Fruit fly (Drosophila melanogaster): ENCODE results near the gene enc.
A peak's percentile ranks its signal among the peaks of the same experiment; 100 is the strongest.

The enc gene

DNA sequence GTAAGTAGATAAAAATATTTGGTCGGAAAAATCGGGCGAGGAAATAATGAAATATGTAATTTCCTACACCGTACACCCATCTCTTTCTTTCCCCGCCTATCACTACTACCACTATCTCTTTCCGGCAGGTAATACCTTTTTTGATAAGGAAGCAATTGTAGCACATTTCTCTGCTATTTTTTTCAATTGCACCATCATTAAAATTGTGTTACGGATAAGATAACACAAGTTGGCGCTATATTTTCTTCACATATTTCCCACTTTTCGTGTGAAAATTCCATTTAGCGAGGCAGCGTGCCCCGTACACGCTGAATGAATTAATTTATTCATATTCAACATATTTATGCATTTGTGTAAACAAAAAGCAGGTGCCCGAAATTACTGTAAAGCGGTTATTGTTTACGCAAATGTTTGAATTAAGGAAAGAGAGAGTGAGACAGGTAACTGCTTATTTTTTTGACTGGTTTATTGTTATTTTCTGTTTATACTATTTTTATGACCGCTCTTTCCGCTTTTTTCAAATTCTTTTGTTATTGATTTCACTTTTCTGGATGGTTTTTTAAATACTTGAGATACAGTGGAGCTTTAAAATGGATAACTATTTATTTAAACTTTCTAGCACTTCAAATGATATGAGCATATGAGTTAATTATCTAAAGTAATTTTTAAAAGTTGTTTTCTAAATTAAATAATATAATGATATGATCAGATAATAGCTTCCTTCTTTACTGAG, 32.0 kb upstream of the enc start:
- TF ChIP-seq usp (GFP tag; optimal IDR thresholded peaks at IDR 0.05) (no peak), jim (GFP tag; optimal IDR thresholded peaks at IDR 0.05) (no peak), sage (GFP tag; optimal IDR thresholded peaks at IDR 0.05) (no peak), fru (GFP tag; optimal IDR thresholded peaks at IDR 0.05) (peak; percentile 13), dl (GFP tag; optimal IDR thresholded peaks at IDR 0.05; ENCODE audit: insufficient read depth in 1 of 2, partially characterized antibody in 2 of 2) (no peak), brk (GFP tag; optimal IDR thresholded peaks at IDR 0.05) (no peak), HLH106 (tag; optimal IDR thresholded peaks at IDR 0.05) (peak; percentile 29), foxo (GFP tag; optimal IDR thresholded peaks at IDR 0.05) (peak in 1 of 2 experiments; percentile 38), woc (GFP tag; optimal IDR thresholded peaks at IDR 0.05) (peak; percentile 19), Sp1 (GFP tag; optimal IDR thresholded peaks at IDR 0.05) (no peak)

DNA sequence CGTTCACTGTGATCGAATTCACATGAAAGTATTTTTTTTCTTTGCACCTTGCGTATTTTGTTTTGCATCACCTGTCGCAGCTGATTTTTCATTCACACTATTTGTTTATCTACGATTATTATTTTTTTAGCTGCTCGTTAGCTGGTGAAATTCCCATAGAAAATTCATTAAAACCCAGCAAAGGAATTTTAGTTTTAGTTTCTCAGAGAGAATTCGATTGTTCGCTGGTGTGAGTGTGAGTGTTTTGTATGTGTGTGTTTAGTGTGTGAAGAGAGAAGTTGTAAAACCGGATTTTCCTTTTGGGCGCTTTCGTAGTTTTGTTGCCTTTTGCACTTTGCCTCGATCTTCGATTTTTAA, 31.4 kb upstream of the enc start:
- TF ChIP-seq CG9705 (GFP tag; optimal IDR thresholded peaks at IDR 0.05), result no peak
- TF ChIP-seq Abd-B (GFP tag; optimal IDR thresholded peaks at IDR 0.05), result no peak
- no peak for TF ChIP-seq Hr83 (GFP tag; optimal IDR thresholded peaks at IDR 0.05; ENCODE audit: poor library complexity, severe bottlenecking)

dm6 chr3L:3787595-3788151, 30.8 kb upstream of the enc start:
- TF ChIP-seq Myc (optimal IDR thresholded peaks at IDR 0.05) (no peak), sv (GFP tag; optimal IDR thresholded peaks at IDR 0.05) (no peak), ey (GFP tag; optimal IDR thresholded peaks at IDR 0.05) (no peak), dl (GFP tag; optimal IDR thresholded peaks at IDR 0.05; ENCODE audit: insufficient read depth in 1 of 2, partially characterized antibody in 2 of 2) (no peak), Jra (GFP tag; optimal IDR thresholded peaks at IDR 0.05) (no peak), CG9705 (GFP tag; optimal IDR thresholded peaks at IDR 0.05) (no peak), Dfd (GFP tag; optimal IDR thresholded peaks at IDR 0.05) (no peak), Vsx2 (GFP tag; optimal IDR thresholded peaks at IDR 0.05; ENCODE audit: partially characterized antibody) (peak; percentile 82), tai (GFP tag; optimal IDR thresholded peaks at IDR 0.05) (no peak), foxo (GFP tag; optimal IDR thresholded peaks at IDR 0.05) (peak in 1 of 2 experiments; percentile 14), Dif (GFP tag; optimal IDR thresholded peaks at IDR 0.05; ENCODE audit: partially characterized antibody) (peak; percentile 41), brk (GFP tag; optimal IDR thresholded peaks at IDR 0.05) (no peak), CG32264 (GFP tag; optimal IDR thresholded peaks at IDR 0.05) (no peak), HLH106 (tag; optimal IDR thresholded peaks at IDR 0.05) (no peak), Hnf4 (GFP tag; optimal IDR thresholded peaks at IDR 0.05) (no peak), dmrt93B (GFP tag; optimal IDR thresholded peaks at IDR 0.05) (no peak), dsf (GFP tag; optimal IDR thresholded peaks at IDR 0.05; ENCODE audit: borderline replicate concordance) (no peak), sage (GFP tag; optimal IDR thresholded peaks at IDR 0.05) (no peak), Rel (GFP tag; optimal IDR thresholded peaks at IDR 0.05) (no peak), Rel (tag; optimal IDR thresholded peaks at IDR 0.05) (no peak), psq (GFP tag; optimal IDR thresholded peaks at IDR 0.05) (peak; percentile 22), GATAd (GFP tag; optimal IDR thresholded peaks at IDR 0.05) (no peak), Sp1 (GFP tag; optimal IDR thresholded peaks at IDR 0.05) (peak; percentile 46), fru (GFP tag; optimal IDR thresholded peaks at IDR 0.05) (no peak), pan (optimal IDR thresholded peaks at IDR 0.05) (no peak), h (GFP tag; optimal IDR thresholded peaks at IDR 0.05) (peak; percentile 46), jim (GFP tag; optimal IDR thresholded peaks at IDR 0.05) (no peak), rgr (GFP tag; optimal IDR thresholded peaks at IDR 0.05) (peak; percentile 50), usp (GFP tag; optimal IDR thresholded peaks at IDR 0.05) (no peak), Abd-B (GFP tag; optimal IDR thresholded peaks at IDR 0.05) (no peak), N (GFP tag; optimal IDR thresholded peaks at IDR 0.05) (no peak), lola (GFP tag; optimal IDR thresholded peaks at IDR 0.05) (no peak), br (GFP tag; optimal IDR thresholded peaks at IDR 0.05) (peak; percentile 44), OdsH (GFP tag; optimal IDR thresholded peaks at IDR 0.05) (no peak), Hr83 (GFP tag; optimal IDR thresholded peaks at IDR 0.05; ENCODE audit: poor library complexity, severe bottlenecking) (peak; percentile 24)
